Fruit fly (Drosophila melanogaster) whole organism, wandering third instar larva: Measurements from ENCODE around the gene sals.

Experiments used
- Hr78 ChIP-seq: fragments of >200 bp; optimal IDR thresholded peaks from 2 replicates; lab custom pipeline; 2017; ENCODE audit warnings: missing biosample characterization, missing genetic modification characterization
- Jra ChIP-seq: sonication (Bioruptor generic); optimal IDR thresholded peaks from 2 replicates; lab custom pipeline; 2016; ENCODE audit warnings: missing biosample characterization, missing genetic modification characterization
- Mio ChIP-seq: sonication (Bioruptor generic); optimal IDR thresholded peaks from 2 replicates; lab custom pipeline; 2016; ENCODE audit warnings: missing biosample characterization, missing genetic modification characterization
- Rel ChIP-seq, 2 experiments: fragments of 200-800 bp; sonication (Bioruptor generic) in 1 of 2; optimal IDR thresholded peaks; 2 replicates in 1 of 2; 3 replicates in 1 of 2; lab custom pipeline; 2016 to 2019; ENCODE audit warnings: mild to moderate bottlenecking in 2 of 2, missing biosample characterization in 2 of 2, missing genetic modification characterization in 2 of 2, moderate library complexity in 1 of 2
- dmrt93B ChIP-seq: fragments of 200-800 bp; sonication (Bioruptor generic); optimal IDR thresholded peaks from 2 replicates; lab custom pipeline; 2018; ENCODE audit warnings: missing biosample characterization, mild to moderate bottlenecking, missing genetic modification characterization
- h ChIP-seq: fragments of 200-800 bp; sonication (Bioruptor generic); optimal IDR thresholded peaks from 3 replicates; lab custom pipeline; 2016; ENCODE audit warnings: missing biosample characterization, mild to moderate bottlenecking, missing genetic modification characterization
- lola ChIP-seq: fragments of >200 bp; optimal IDR thresholded peaks from 2 replicates; lab custom pipeline; 2017; ENCODE audit warnings: missing biosample characterization, missing genetic modification characterization
- psq ChIP-seq: fragments of 200-800 bp; sonication (Bioruptor generic); optimal IDR thresholded peaks from 3 replicates; lab custom pipeline; 2017; ENCODE audit warnings: missing biosample characterization, mild to moderate bottlenecking, missing genetic modification characterization, moderate library complexity
- rgr ChIP-seq: fragments of 200-800 bp; sonication (Bioruptor generic); optimal IDR thresholded peaks from 3 replicates; lab custom pipeline; 2016; ENCODE audit warnings: missing biosample characterization, mild to moderate bottlenecking, missing genetic modification characterization
- usp ChIP-seq: fragments of >200 bp; optimal IDR thresholded peaks from 2 replicates; lab custom pipeline; 2017; ENCODE audit warnings: missing biosample characterization, missing genetic modification characterization

DNA sequence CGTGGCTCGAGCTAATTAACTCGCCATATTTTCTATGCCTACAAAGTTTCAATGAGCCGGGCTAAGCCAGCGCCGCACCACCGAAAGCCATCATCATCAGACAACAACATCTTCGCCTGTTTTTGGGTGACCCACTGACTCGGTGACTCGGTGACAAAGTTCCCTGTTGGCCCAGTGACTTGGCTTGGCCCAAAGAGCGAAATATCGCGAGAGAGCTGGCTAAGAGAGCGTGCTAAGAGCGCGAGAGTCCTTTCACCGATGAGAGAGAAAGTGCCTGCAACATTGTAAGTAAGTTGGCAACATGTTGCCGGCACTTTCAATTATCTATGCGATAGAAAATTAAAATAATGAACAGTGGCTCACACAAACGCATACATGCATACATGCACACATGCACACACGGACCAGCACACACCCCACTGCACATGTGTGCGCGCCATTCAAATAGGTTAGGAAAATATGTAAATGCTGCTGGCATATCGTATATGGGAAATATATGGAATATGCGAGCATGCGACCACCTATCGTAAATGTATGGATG lies 31.8 kb upstream of the sals start:
- TF ChIP-seq usp (GFP tag; lab: Kevin White, UChicago), result no peak
- TF ChIP-seq Mio (GFP tag; lab: Kevin White, UChicago), result no peak
- no peak for TF ChIP-seq Rel (GFP tag; optimal IDR thresholded peaks at IDR 0.05; lab: Kevin White, UChicago)
- TF ChIP-seq Rel (tag; optimal IDR thresholded peaks at IDR 0.05; lab: Kevin White, UChicago), result no peak
- TF ChIP-seq h (GFP tag; lab: Kevin White, UChicago), result no peak
- TF ChIP-seq lola (GFP tag; lab: Kevin White, UChicago), result no peak
- no peak for TF ChIP-seq dmrt93B (GFP tag; lab: Kevin White, UChicago)
- no peak for TF ChIP-seq rgr (GFP tag; lab: Kevin White, UChicago)
- TF ChIP-seq Hr78 (GFP tag; lab: Kevin White, UChicago), result no peak
- no peak for TF ChIP-seq psq
- no peak for TF ChIP-seq Jra (GFP tag; lab: Kevin White, UChicago)
